Worm (Caenorhabditis elegans) whole organism, early embryonic: ENCODE data around the gene F22E5.22.

Experiments used
- B0310.2 ChIP-seq: sonication (generic microtip); optimal IDR thresholded peaks from 2 replicates; lab custom pipeline; 2016; ENCODE audit warnings: mild to moderate bottlenecking, missing genetic modification characterization, missing compliant biosample characterization
- F13C5.2 ChIP-seq: sonication (generic microtip); optimal IDR thresholded peaks from 2 replicates; lab custom pipeline; 2017; ENCODE audit warnings: mild to moderate bottlenecking, missing genetic modification characterization, inconsistent platforms, missing compliant biosample characterization
- aly-1 ChIP-seq: sonication (generic microtip); optimal IDR thresholded peaks from 2 replicates; lab custom pipeline; 2016; ENCODE audit warnings: missing genetic modification characterization, missing compliant biosample characterization
- ama-1 ChIP-seq: fragments of 150-350 bp; optimal IDR thresholded peaks from 2 replicates; lab custom pipeline; 2014
- ceh-13 ChIP-seq: fragments of 200-800 bp; sonication (Bioruptor generic); optimal IDR thresholded peaks from 2 replicates; lab custom pipeline; 2018; ENCODE audit warnings: mild to moderate bottlenecking, missing genetic modification characterization, missing compliant biosample characterization
- ets-7 ChIP-seq: sonication (generic microtip); optimal IDR thresholded peaks from 2 replicates; lab custom pipeline; 2016; ENCODE audit warnings: missing genotype, missing genetic modification characterization, missing compliant biosample characterization
- hmbx-1 ChIP-seq: sonication (generic microtip); optimal IDR thresholded peaks from 2 replicates; lab custom pipeline; 2016; ENCODE audit warnings: mild to moderate bottlenecking, missing genetic modification characterization, missing compliant biosample characterization
- hmg-4 ChIP-seq: fragments of 200-800 bp; sonication (Bioruptor generic); optimal IDR thresholded peaks from 2 replicates; lab custom pipeline; 2018; ENCODE audit warnings: mild to moderate bottlenecking, missing genetic modification characterization, missing compliant biosample characterization
- hnd-1 ChIP-seq: sonication (generic microtip); optimal IDR thresholded peaks from 2 replicates; lab custom pipeline; 2016; ENCODE audit warnings: missing genetic modification characterization, missing compliant biosample characterization
- scrt-1 ChIP-seq: fragments of 200-800 bp; sonication (Bioruptor generic); IDR thresholded peaks from 2 replicates; pipeline ENCODE4 v1.3.6; 2022; ENCODE audit warnings: missing genetic modification characterization, missing compliant biosample characterization
- sea-1 ChIP-seq: fragments of 200-800 bp; sonication (Bioruptor generic); conservative IDR thresholded peaks from 2 replicates; pipeline ENCODE4 v1.3.6; 2022; ENCODE audit warnings: missing genetic modification characterization, missing compliant biosample characterization
- tbx-37 ChIP-seq: fragments of 200-800 bp; sonication (Bioruptor generic); conservative IDR thresholded peaks from 2 replicates; pipeline ENCODE4 v1.3.6; 2022; ENCODE audit warnings: missing genetic modification reagents, missing genetic modification characterization, missing compliant biosample characterization
- tra-4 ChIP-seq: sonication (generic microtip); optimal IDR thresholded peaks from 2 replicates; lab custom pipeline; 2017; ENCODE audit warnings: missing genetic modification characterization, missing compliant biosample characterization

DNA sequence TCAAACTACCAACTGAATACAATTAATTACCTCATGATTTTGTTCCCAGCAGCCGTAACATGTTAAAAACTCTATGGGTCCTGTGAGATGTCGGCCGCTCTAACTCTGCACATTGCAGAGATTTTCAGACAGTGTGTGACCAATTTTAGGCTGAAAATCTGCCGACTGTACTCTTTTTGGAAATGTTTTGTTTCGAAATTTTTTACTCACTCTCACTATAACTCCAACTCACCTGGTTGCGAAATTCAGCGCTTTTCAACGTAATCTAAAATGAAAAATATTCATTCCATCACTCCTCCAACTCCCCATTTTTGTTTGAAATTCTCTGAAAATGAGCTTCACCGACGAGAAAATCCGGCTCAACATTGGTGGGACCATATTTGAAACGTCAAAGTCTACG, 16.2 kb upstream of the F22E5.22 start, which contains the start of the genes F22E5.13 and F22E5.6:
- TF ChIP-seq hmbx-1 (tag; lab: Kevin White, UChicago) (no peak), ama-1 (lab: Kevin White, UChicago) (no peak), F13C5.2 (no peak), sea-1 (no peak), hmg-4 (GFP tag; lab: Kevin White, UChicago) (no peak), scrt-1 (GFP tag; lab: Robert Waterston, UW) (no peak), tra-4 (tag; lab: Kevin White, UChicago) (no peak), ceh-13 (GFP tag; lab: Kevin White, UChicago) (no peak), ets-7 (tag; lab: Kevin White, UChicago) (no peak), B0310.2 (tag; lab: Kevin White, UChicago) (no peak), tbx-37 (GFP tag; lab: Robert Waterston, UW) (no peak), aly-1 (tag; lab: Kevin White, UChicago) (no peak), hnd-1 (no peak)
